Fruit fly (Drosophila melanogaster): ENCODE results near the gene CG9288.

CG9288 gene

DNA sequence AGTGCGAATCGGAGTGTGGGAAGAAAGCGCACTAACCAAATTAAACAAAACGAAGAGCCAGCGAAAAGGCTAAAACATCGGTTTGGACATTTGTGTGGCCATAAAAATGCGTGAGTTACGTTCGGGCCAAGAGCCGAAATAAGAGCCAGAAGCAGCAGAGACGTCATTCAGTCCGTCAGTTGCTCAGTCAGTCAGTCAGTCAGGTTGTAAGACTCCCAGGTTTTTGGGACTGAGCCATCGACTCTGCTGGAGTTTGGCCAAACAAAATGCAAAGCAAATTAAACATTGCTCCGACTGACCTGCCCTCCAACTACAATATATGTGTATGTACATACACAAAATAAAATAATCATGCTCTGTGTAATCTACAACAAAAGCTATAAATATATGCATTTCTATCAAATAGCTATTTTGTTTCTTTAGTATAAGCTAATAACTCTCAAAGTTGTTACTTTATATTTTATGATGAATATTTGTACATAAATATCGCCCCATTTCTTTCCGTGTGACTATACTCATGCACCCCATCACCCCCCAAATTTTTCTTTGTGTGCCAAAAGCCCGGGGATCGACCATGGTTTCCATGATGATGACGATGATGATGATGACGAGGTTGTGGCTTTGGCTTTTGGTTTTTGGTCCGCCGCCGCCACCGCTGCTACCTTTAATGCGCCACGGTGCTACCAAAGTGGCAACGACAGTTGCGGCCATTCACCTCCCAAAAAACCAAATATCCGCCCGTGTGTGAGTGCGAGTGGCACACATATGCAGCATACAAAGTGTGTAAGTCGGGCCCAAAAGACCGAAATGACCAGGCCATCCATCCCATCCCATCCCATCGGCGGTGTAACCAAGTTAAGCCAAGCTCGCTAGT is 13.9 kb downstream of the CG9288 start (continued):
- TF ChIP-seq net (GFP tag; optimal IDR thresholded peaks at IDR 0.05) (no peak), Gug (GFP tag; IDR thresholded peaks at IDR 0.05) (no peak), spab (GFP tag; optimal IDR thresholded peaks at IDR 0.05) (no peak), cyc (GFP tag; optimal IDR thresholded peaks at IDR 0.05) (peak; percentile 86), CG15336 (GFP tag; IDR thresholded peaks at IDR 0.05) (peak; percentile 70), CG10669 (GFP tag; optimal IDR thresholded peaks at IDR 0.05) (no peak), CG6854 (GFP tag; optimal IDR thresholded peaks at IDR 0.05) (no peak), esn (GFP tag; optimal IDR thresholded peaks at IDR 0.05) (peak; percentile 92), CG11294 (GFP tag; IDR thresholded peaks at IDR 0.05) (no peak), CG10631 (GFP tag; optimal IDR thresholded peaks at IDR 0.05) (peak; percentile 56), CG8632 (GFP tag; optimal IDR thresholded peaks at IDR 0.05) (peak; percentile 43), Eip75B (GFP tag; optimal IDR thresholded peaks at IDR 0.05) (peak; percentile 57), pdm3 (GFP tag; optimal IDR thresholded peaks at IDR 0.05) (peak; percentile 64), vri (GFP tag; optimal IDR thresholded peaks at IDR 0.05) (peak; percentile 10), salr (GFP tag; optimal IDR thresholded peaks at IDR 0.05) (no peak), lz (GFP tag; optimal IDR thresholded peaks at IDR 0.05) (peak; percentile 89), CG8119 (GFP tag; IDR thresholded peaks at IDR 0.05) (peak; percentile 46; the same call in 2 of the 3 replicates), CG6792 (GFP tag; optimal IDR thresholded peaks at IDR 0.05) (peak; percentile 72), CG6808 (GFP tag; optimal IDR thresholded peaks at IDR 0.05) (no peak), OdsH (GFP tag; optimal IDR thresholded peaks at IDR 0.05) (peak; percentile 63), CG34406 (GFP tag; optimal IDR thresholded peaks at IDR 0.05) (peak; percentile 55), Sox15 (GFP tag; optimal IDR thresholded peaks at IDR 0.05) (peak; percentile 47), fd85E (GFP tag; optimal IDR thresholded peaks at IDR 0.05) (no peak), ss (GFP tag; optimal IDR thresholded peaks at IDR 0.05) (no peak)

DNA sequence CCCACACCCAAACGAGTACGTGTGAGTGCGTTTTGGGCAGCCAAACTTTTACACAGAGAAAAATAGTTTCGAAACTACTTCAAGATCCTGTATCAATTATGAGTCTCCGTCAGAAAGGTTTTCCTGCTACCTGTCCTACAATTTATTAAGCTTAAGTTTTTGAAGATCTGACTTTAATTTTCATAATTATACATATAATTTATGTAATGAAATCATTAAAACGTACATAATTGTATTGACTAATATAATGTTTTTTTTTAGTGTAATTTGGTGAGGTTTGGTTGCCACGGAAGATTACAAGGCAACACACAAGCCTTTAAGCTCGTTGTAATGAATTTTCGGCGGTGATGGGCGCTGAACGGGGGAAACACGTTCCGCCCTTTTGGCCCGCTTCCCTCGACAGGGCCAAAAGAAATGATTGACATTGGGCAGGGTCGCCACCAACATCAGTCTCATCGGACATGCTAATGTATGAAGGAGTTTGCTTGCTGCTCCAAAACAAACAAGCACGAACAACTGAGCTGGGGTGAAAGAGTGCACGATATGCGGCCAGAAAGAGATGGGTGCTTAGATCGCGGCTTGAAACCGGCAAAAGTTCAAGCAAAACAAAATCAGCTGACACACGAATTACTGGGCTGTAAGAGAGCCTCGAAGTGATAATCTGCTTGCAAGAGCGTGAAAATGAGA is 14.7 kb downstream of the CG9288 start:
- TF ChIP-seq CG8119 (GFP tag; IDR thresholded peaks at IDR 0.05), result peak; percentile 61; the same call in 1 of the 3 replicates
- no peak for TF ChIP-seq salr (GFP tag; optimal IDR thresholded peaks at IDR 0.05)
- peak; percentile 68 for TF ChIP-seq CG32006 (GFP tag; optimal IDR thresholded peaks at IDR 0.05)
- TF ChIP-seq cyc (GFP tag; optimal IDR thresholded peaks at IDR 0.05), result peak; percentile 75
- peak; percentile 81 for TF ChIP-seq Eip78C (GFP tag)
- peak; percentile 50 for TF ChIP-seq CG3919 (GFP tag; optimal IDR thresholded peaks at IDR 0.05)
- peak; percentile 72 for TF ChIP-seq Ets21C (GFP tag; optimal IDR thresholded peaks at IDR 0.05)
- TF ChIP-seq CG1621 (tag; optimal IDR thresholded peaks at IDR 0.05), result no peak
- no peak for TF ChIP-seq ss (GFP tag; optimal IDR thresholded peaks at IDR 0.05)
- TF ChIP-seq fkh (GFP tag; optimal IDR thresholded peaks at IDR 0.05), result no peak
- TF ChIP-seq Smox (GFP tag; optimal IDR thresholded peaks at IDR 0.05), result peak; percentile 86
- peak; percentile 55 for TF ChIP-seq Sox15 (GFP tag; optimal IDR thresholded peaks at IDR 0.05)
- peak; percentile 83 for TF ChIP-seq topi (GFP tag; optimal IDR thresholded peaks at IDR 0.05)
- TF ChIP-seq acj6 (GFP tag; optimal IDR thresholded peaks at IDR 0.05), result peak; percentile 72
- TF ChIP-seq Sox102F (GFP tag; optimal IDR thresholded peaks at IDR 0.05), result peak; percentile 84
- TF ChIP-seq CG6163 (GFP tag; IDR thresholded peaks at IDR 0.05), result peak; percentile 19; the same call in 2 of the 3 replicates
- no peak for TF ChIP-seq spab (GFP tag; optimal IDR thresholded peaks at IDR 0.05)
- peak; percentile 64 for TF ChIP-seq pdm3 (GFP tag; optimal IDR thresholded peaks at IDR 0.05)
- TF ChIP-seq lz (GFP tag; optimal IDR thresholded peaks at IDR 0.05), result peak; percentile 77
- no peak for TF ChIP-seq CG16779 (tag; optimal IDR thresholded peaks at IDR 0.05)
- TF ChIP-seq CG4318 (GFP tag; optimal IDR thresholded peaks at IDR 0.05), result peak; percentile 51
- peak; percentile 52 for TF ChIP-seq CG7368 (GFP tag; optimal IDR thresholded peaks at IDR 0.05)
- TF ChIP-seq achi (GFP tag; optimal IDR thresholded peaks at IDR 0.05), result peak; percentile 67
- TF ChIP-seq CG15336 (GFP tag; IDR thresholded peaks at IDR 0.05), result peak; percentile 56
- TF ChIP-seq Lpt (GFP tag; optimal IDR thresholded peaks at IDR 0.05), result no peak
- TF ChIP-seq CG6808 (GFP tag; optimal IDR thresholded peaks at IDR 0.05), result no peak
- TF ChIP-seq dsx (GFP tag; optimal IDR thresholded peaks at IDR 0.05; ENCODE audit: poor library complexity, severe bottlenecking), result no peak
- TF ChIP-seq CG9139 (GFP tag; optimal IDR thresholded peaks at IDR 0.05), result no peak
- no peak for TF ChIP-seq fd85E (GFP tag; optimal IDR thresholded peaks at IDR 0.05)
- peak; percentile 67 for TF ChIP-seq CG8319 (GFP tag; optimal IDR thresholded peaks at IDR 0.05)
- TF ChIP-seq vri (GFP tag; optimal IDR thresholded peaks at IDR 0.05), result no peak
- TF ChIP-seq Hr38 (GFP tag; optimal IDR thresholded peaks at IDR 0.05), result no peak
- TF ChIP-seq Eip93F (GFP tag; optimal IDR thresholded peaks at IDR 0.05), result peak; percentile 87
- TF ChIP-seq CG6792 (GFP tag; optimal IDR thresholded peaks at IDR 0.05), result peak; percentile 78
